Worm (Caenorhabditis elegans) whole organism, L4 larva: ENCODE data around the gene Y54E2A.7.

Source experiments
- Y48G9A.11 ChIP-seq: fragments of 200-800 bp; sonication (Bioruptor generic); IDR thresholded peaks from 2 replicates; pipeline ENCODE4 v1.3.6; 2022; ENCODE audit warnings: missing genetic modification reagents, missing genetic modification characterization, missing compliant biosample characterization
- aha-1 ChIP-seq: fragments of 150-350 bp; peaks from one replicate; lab custom pipeline; 2014; ENCODE audit warnings: missing biosample characterization, missing genetic modification characterization
- ces-1 ChIP-seq: fragments of 150-350 bp; sonication (generic microtip); optimal IDR thresholded peaks from 4 replicates; lab custom pipeline; 2014; ENCODE audit warnings: missing biosample characterization, missing genetic modification reagents, missing genetic modification characterization
- ctbp-1 ChIP-seq: fragments of 200-800 bp; sonication (Bioruptor generic); IDR thresholded peaks from 2 replicates; pipeline ENCODE4 v1.3.6; 2022; ENCODE audit warnings: missing genetic modification reagents, missing genetic modification characterization, missing compliant biosample characterization
- fkh-10 ChIP-seq: fragments of 150-350 bp; optimal IDR thresholded peaks from 2 replicates; lab custom pipeline; 2014; ENCODE audit warnings: missing biosample characterization, missing genetic modification reagents, missing genetic modification characterization
- fos-1 ChIP-seq: fragments of 150-350 bp; optimal IDR thresholded peaks from 2 replicates; lab custom pipeline; 2014; ENCODE audit warnings: missing biosample characterization, missing genetic modification characterization
- hlh-30 ChIP-seq: sonication (generic microtip); optimal IDR thresholded peaks from 2 replicates; lab custom pipeline; 2017; ENCODE audit warnings: antibody characterized with exemption, mild to moderate bottlenecking, missing genetic modification characterization, missing compliant biosample characterization; ENCODE audit not compliant: insufficient read depth
- madf-9 ChIP-seq: fragments of 200-800 bp; sonication (Bioruptor generic); conservative IDR thresholded peaks from 2 replicates; pipeline ENCODE4 v1.3.6; 2022; ENCODE audit warnings: missing genetic modification reagents, missing genetic modification characterization, missing compliant biosample characterization
- nhr-237 ChIP-seq: sonication (generic microtip); optimal IDR thresholded peaks from 2 replicates; lab custom pipeline; 2017; ENCODE audit warnings: missing biosample characterization, missing genetic modification characterization
- snpc-4 ChIP-seq: fragments of 150-350 bp; optimal IDR thresholded peaks from 2 replicates; lab custom pipeline; 2014; ENCODE audit warnings: missing biosample characterization, missing genetic modification characterization

ce11 chrII:14816086-14816485 is 43.3 kb upstream of the Y54E2A.7 start:
- TF ChIP-seq hlh-30 (tag; lab: Kevin White, UChicago) (no peak), ces-1 (no peak), ctbp-1 (GFP tag; lab: Robert Waterston, UW) (0 out of 2 replicates have a peak, but pooled peaks have one; percentile 29), fkh-10 (GFP tag; lab: Kevin White, UChicago) (no peak), aha-1 (tag; lab: Kevin White, UChicago) (no peak), nhr-237 (tag; lab: Kevin White, UChicago) (no peak), Y48G9A.11 (peak; percentile 30; the same call in 1 of the 2 replicates), fos-1 (tag; lab: Kevin White, UChicago) (no peak), snpc-4 (tag; lab: Kevin White, UChicago) (no peak), madf-9 (GFP tag; lab: Robert Waterston, UW) (no peak)
